Fruit fly (Drosophila melanogaster): ENCODE results near the gene CG42717.

DNA sequence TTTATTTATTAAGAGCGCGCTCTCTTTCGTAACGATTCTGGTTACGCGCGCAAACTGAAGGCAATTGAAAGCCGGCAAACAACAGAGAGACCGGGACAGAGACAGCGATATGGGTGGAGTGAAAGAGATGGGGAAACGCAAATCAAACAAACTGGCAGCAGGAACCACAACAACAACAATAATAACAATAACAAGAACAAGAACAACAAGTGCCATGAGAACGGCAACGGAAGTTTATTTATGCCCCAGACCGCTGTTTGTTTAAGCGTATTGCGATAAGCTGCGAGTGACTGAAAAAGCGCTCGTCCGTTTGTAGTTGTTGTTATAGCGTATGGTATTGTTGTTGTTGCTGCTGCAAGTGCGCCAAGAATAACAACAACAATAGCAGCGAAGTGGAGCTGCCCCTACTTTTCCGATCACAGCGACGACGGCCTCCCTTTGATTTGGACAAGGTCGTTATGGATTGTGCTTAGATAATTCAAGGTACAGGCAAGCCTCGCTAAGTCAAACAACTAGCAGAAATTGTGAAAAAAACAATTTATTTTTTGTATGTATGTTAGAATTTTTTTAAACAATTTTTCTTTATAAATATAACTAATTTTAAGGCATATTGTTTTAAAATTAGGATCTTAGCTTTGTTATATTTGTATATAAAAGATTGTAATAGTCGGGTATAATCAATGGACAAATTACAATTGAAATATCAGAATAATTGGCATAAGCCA lies 6.8 kb downstream of the CG42717 start:
- no peak for TF ChIP-seq CG8478 (optimal IDR thresholded peaks at IDR 0.05)
- TF ChIP-seq CTCF (optimal IDR thresholded peaks at IDR 0.05), result no peak
